Worm (Caenorhabditis elegans) whole organism, young adult: ENCODE data around the gene R09H10.2.

Experiments used
- ceh-58 ChIP-seq: fragments of 200-800 bp; sonication (Bioruptor generic); IDR thresholded peaks from 2 replicates; pipeline ENCODE4 v1.3.6; 2022; ENCODE audit warnings: missing genetic modification characterization, missing compliant biosample characterization
- nfyb-1 ChIP-seq: fragments of 200-800 bp; sonication (Bioruptor generic); IDR thresholded peaks from 2 replicates; pipeline ENCODE4 v1.3.6; 2022; ENCODE audit warnings: missing genetic modification reagents, missing genetic modification characterization, missing compliant biosample characterization
- ztf-22 ChIP-seq: fragments of 200-800 bp; sonication (Bioruptor generic); optimal IDR thresholded peaks from 2 replicates; lab custom pipeline; 2018; ENCODE audit warnings: mild to moderate bottlenecking, missing genetic modification characterization, moderate library complexity, missing compliant biosample characterization

DNA sequence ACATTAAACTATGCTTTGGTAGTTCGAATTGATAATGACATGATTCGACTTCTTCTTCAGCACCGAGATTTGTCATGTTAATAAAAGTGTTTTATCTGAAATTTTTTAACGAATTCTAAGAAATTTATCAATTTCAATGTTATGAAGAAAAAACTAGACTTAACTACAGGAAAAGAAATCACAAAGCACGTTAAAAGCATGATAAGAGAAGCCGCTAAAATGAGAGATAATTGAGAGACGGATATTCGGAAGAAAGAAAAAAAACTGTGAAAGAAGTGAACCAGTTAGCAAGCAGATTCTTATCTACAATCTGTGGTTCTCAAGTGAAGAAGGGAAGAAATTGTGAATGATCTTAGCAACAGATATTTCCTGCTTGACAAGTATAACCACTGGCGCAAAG lies 13.7 kb upstream of the R09H10.2 start, which contains the start of gene C43F9.4:
- TF ChIP-seq nfyb-1 (GFP tag; lab: Robert Waterston, UW) (no peak), ceh-58 (GFP tag; lab: Robert Waterston, UW) (no peak), ztf-22 (GFP tag; lab: Kevin White, UChicago) (no peak)
